Worm (Caenorhabditis elegans): Measurements from ENCODE around the gene psmd-9.

Gene psmd-9

DNA sequence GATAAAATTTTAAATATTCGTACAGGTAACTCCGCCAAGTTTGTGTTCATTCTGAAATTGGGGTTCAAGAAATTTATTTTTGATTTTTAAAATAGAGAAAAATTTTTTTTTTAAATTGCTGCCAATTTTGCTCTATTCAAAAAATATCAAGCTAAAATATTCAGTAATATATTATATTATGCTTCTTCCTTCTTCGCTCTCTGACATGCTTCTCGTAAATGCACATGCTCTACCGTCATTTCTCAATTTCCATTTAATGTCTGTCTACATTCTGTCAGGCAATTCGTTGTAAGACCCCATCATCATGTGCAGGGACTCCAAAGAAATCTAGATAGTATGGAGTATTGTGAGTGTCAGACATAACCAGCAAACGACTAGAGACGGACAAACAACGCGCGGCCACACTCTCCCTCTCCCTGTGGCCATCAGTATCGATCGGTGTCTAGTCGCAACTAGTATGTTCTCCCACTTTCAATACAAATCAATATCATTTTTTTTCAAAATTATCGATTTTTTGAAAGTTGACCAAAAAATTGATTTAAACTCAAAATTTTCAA, 49.4 kb downstream of the psmd-9 start, which contains the start of the genes malt-1 and ceh-38 (continued):
- TF ChIP-seq rpc-1 (optimal IDR thresholded peaks at IDR 0.05) (no peak), rpc-1 (tag; optimal IDR thresholded peaks at IDR 0.05) (no peak), D2030.7 (GFP tag; IDR thresholded peaks at IDR 0.05) (no peak), nhr-80 (tag; optimal IDR thresholded peaks at IDR 0.05) (peak; percentile 90), snpc-3.4 (tag; optimal IDR thresholded peaks at IDR 0.05) (no peak), F39B2.1 (GFP tag; IDR thresholded peaks at IDR 0.05) (no peak), ztf-26 (tag; optimal IDR thresholded peaks at IDR 0.05) (peak; percentile 52), F10E7.11 (tag; optimal IDR thresholded peaks at IDR 0.05) (no peak), him-1 (tag; optimal IDR thresholded peaks at IDR 0.05) (no peak), nhr-27 (tag; optimal IDR thresholded peaks at IDR 0.05) (no peak), Y95B8A.8 (GFP tag; IDR thresholded peaks at IDR 0.05) (no peak), Y67H2A.10 (GFP tag; conservative IDR thresholded peaks at IDR 0.05) (peak; percentile 63; the same call in 1 of the 2 replicates), efl-1 (GFP tag; optimal IDR thresholded peaks at IDR 0.05) (no peak), snpc-4 (GFP tag; optimal IDR thresholded peaks at IDR 0.05) (peak; percentile 5), snpc-4 (tag; optimal IDR thresholded peaks at IDR 0.05) (peak; percentile 81 to 89 (median 86)), unc-62 (GFP tag; optimal IDR thresholded peaks at IDR 0.05) (peak; percentile 86), bed-1 (GFP tag; IDR thresholded peaks at IDR 0.05) (no peak), K11D2.4 (GFP tag; IDR thresholded peaks at IDR 0.05) (peak; percentile 58; the same call in 1 of the 2 replicates), madf-3 (GFP tag; IDR thresholded peaks at IDR 0.05) (0 out of 2 replicates have a peak, but pooled peaks have one; percentile 7), egl-44 (GFP tag; IDR thresholded peaks at IDR 0.05) (no peak), snpc-1.3 (tag; optimal IDR thresholded peaks at IDR 0.05; ENCODE audit: insufficient read depth) (peak; percentile 5), xnd-1 (tag; optimal IDR thresholded peaks at IDR 0.05) (no peak), egl-18 (GFP tag; IDR thresholded peaks at IDR 0.05) (no peak), aptf-2 (GFP tag; conservative IDR thresholded peaks at IDR 0.05) (no peak), madf-6 (GFP tag; IDR thresholded peaks at IDR 0.05) (no peak), athp-1 (tag; optimal IDR thresholded peaks at IDR 0.05) (peak; percentile 68), madf-8 (GFP tag; conservative IDR thresholded peaks at IDR 0.05) (no peak), F23B12.7 (tag; optimal IDR thresholded peaks at IDR 0.05; ENCODE audit: insufficient read depth) (peak; percentile 74), sptf-2 (GFP tag; optimal IDR thresholded peaks at IDR 0.05) (no peak), tlf-1 (GFP tag; optimal IDR thresholded peaks at IDR 0.05) (peak; percentile 76), ceh-40 (GFP tag; IDR thresholded peaks at IDR 0.05) (no peak), T26A5.8 (tag; optimal IDR thresholded peaks at IDR 0.05) (no peak), tbx-9 (tag; optimal IDR thresholded peaks at IDR 0.05; ENCODE audit: borderline replicate concordance) (no peak), lir-1 (GFP tag; conservative IDR thresholded peaks at IDR 0.05) (peak; percentile 66), lin-26 (GFP tag; IDR thresholded peaks at IDR 0.05) (0 out of 2 replicates have a peak, but pooled peaks have one; percentile 41), attf-5 (GFP tag; optimal IDR thresholded peaks at IDR 0.05) (peak; percentile 98), F37B4.10 (GFP tag; IDR thresholded peaks at IDR 0.05) (no peak), tbp1 (GFP tag; optimal IDR thresholded peaks at IDR 0.05) (peak; percentile 65), ceh-91 (GFP tag; IDR thresholded peaks at IDR 0.05) (no peak), hmg-20 (GFP tag; IDR thresholded peaks at IDR 0.05) (no peak), pha-4 (tag; optimal IDR thresholded peaks at IDR 0.05) (no peak), ztf-25 (GFP tag; IDR thresholded peaks at IDR 0.05) (no peak), F22D6.2 (tag; optimal IDR thresholded peaks at IDR 0.05) (no peak), gei-17 (GFP tag; optimal IDR thresholded peaks at IDR 0.05) (peak; percentile 71), zfh-2 (GFP tag; conservative IDR thresholded peaks at IDR 0.05) (peak; percentile 66; the same call in 1 of the 2 replicates), Y79H2A.3 (GFP tag; conservative IDR thresholded peaks at IDR 0.05) (no peak), zim-3 (tag; optimal IDR thresholded peaks at IDR 0.05) (no peak), rcor-1 (GFP tag; IDR thresholded peaks at IDR 0.05) (peak; percentile 50; the same call in 1 of the 2 replicates), F57A8.1 (GFP tag; optimal IDR thresholded peaks at IDR 0.05) (no peak)

All from whole organism, young adult.